Worm (Caenorhabditis elegans) whole organism, L1 larva: ENCODE results near the gene ZC395.11.

Experiments
- C16A3.4 ChIP-seq: fragments of 150-350 bp; optimal IDR thresholded peaks from 2 replicates; lab custom pipeline; 2014; ENCODE audit warnings: missing biosample characterization, missing genetic modification characterization
- C34B4.2 ChIP-seq: sonication (generic microtip); optimal IDR thresholded peaks from 2 replicates; lab custom pipeline; 2017; ENCODE audit warnings: mild to moderate bottlenecking, missing genetic modification characterization, missing compliant biosample characterization
- aly-2 ChIP-seq: fragments of 150-350 bp; optimal IDR thresholded peaks from 2 replicates; lab custom pipeline; 2014; ENCODE audit warnings: missing biosample characterization, missing genetic modification characterization
- ama-1 ChIP-seq: fragments of 150-350 bp; optimal IDR thresholded peaks from 2 replicates; lab custom pipeline; 2014
- ceh-8 ChIP-seq: fragments of 200-800 bp; sonication (Bioruptor generic); optimal IDR thresholded peaks from 2 replicates; lab custom pipeline; 2018; ENCODE audit warnings: mild to moderate bottlenecking, missing genetic modification characterization, moderate library complexity, missing compliant biosample characterization
- ceh-82 ChIP-seq, 3 experiments: fragments of 150-350 bp in 1 of 3; sonication (generic microtip) in 2 of 3; optimal IDR thresholded peaks; 2 replicates each; lab custom pipeline; 2014 to 2017; ENCODE audit warnings: missing biosample characterization in 3 of 3, missing genetic modification characterization in 3 of 3
- ceh-88 ChIP-seq: fragments of 200-800 bp; sonication (Bioruptor generic); IDR thresholded peaks from 2 replicates; pipeline ENCODE4 v1.3.6; 2022; ENCODE audit warnings: missing genetic modification characterization, missing compliant biosample characterization
- ceh-90 ChIP-seq: sonication (generic microtip); optimal IDR thresholded peaks from 2 replicates; lab custom pipeline; 2016; ENCODE audit warnings: missing genetic modification characterization, missing compliant biosample characterization
- dsc-1 ChIP-seq: sonication (generic microtip); optimal IDR thresholded peaks from 2 replicates; lab custom pipeline; 2016; ENCODE audit warnings: mild to moderate bottlenecking, missing genetic modification characterization, missing compliant biosample characterization
- efl-1 ChIP-seq, 4 experiments: fragments of 150-350 bp; optimal IDR thresholded peaks in 3 of 4; peaks in 1 of 4; 1 replicate in 1 of 4; 2 replicates in 3 of 4; lab custom pipeline; 2014; ENCODE audit warnings: missing biosample characterization in 2 of 4, missing genetic modification characterization in 2 of 4, missing genetic modification reagents in 2 of 4
- egl-13 ChIP-seq: sonication (generic microtip); optimal IDR thresholded peaks from 2 replicates; lab custom pipeline; 2016; ENCODE audit warnings: missing genotype, missing genetic modification reagents, missing genetic modification characterization, missing compliant biosample characterization
- egl-27 ChIP-seq, 2 experiments: fragments of 150-350 bp in 1 of 2; sonication (generic microtip); optimal IDR thresholded peaks; 3 replicates each; lab custom pipeline; 2017 to 2018; ENCODE audit warnings: missing biosample characterization in 2 of 2, missing genetic modification characterization in 2 of 2, missing genetic modification reagents in 2 of 2
- elt-2 ChIP-seq: sonication (generic microtip); optimal IDR thresholded peaks from 2 replicates; lab custom pipeline; 2016; ENCODE audit warnings: missing genetic modification characterization, mild to moderate bottlenecking, inconsistent platforms, missing compliant biosample characterization, missing genetic modification reagents
- elt-3 ChIP-seq, 6 experiments: fragments of 150-350 bp in 1 of 6; sonication (generic microtip); optimal IDR thresholded peaks; 2 replicates each; lab custom pipeline; 2017 to 2018; ENCODE audit warnings: missing biosample characterization in 6 of 6, missing genetic modification characterization in 6 of 6, inconsistent platforms in 1 of 6
- fkh-4 ChIP-seq: sonication (generic microtip); optimal IDR thresholded peaks from 2 replicates; lab custom pipeline; 2016; ENCODE audit warnings: missing compliant biosample characterization, missing genetic modification characterization, borderline replicate concordance
- fkh-8 ChIP-seq: sonication (generic microtip); optimal IDR thresholded peaks from 2 replicates; lab custom pipeline; 2016; ENCODE audit warnings: mild to moderate bottlenecking, missing genetic modification characterization, missing compliant biosample characterization
- grh-1 ChIP-seq: fragments of 200-800 bp; sonication (Bioruptor generic); IDR thresholded peaks from 2 replicates; pipeline ENCODE4 v1.3.6; 2022; ENCODE audit warnings: missing genetic modification reagents, missing genetic modification characterization, missing compliant biosample characterization
- lin-14 ChIP-seq: fragments of 200-800 bp; sonication (Bioruptor generic); optimal IDR thresholded peaks from 2 replicates; lab custom pipeline; 2018; ENCODE audit warnings: mild to moderate bottlenecking, missing genetic modification characterization, moderate library complexity, missing compliant biosample characterization
- lin-35 ChIP-seq, 2 experiments: fragments of 150-350 bp; optimal IDR thresholded peaks; 2 replicates each; lab custom pipeline; 2014; ENCODE audit warnings: missing biosample characterization in 2 of 2, missing genetic modification characterization in 2 of 2, missing genetic modification reagents in 2 of 2
- lin-39 ChIP-seq: fragments of 150-350 bp; optimal IDR thresholded peaks from 2 replicates; lab custom pipeline; 2014; ENCODE audit warnings: missing biosample characterization, missing genetic modification reagents, missing genetic modification characterization
- lsy-2 ChIP-seq, 2 experiments: fragments of 150-350 bp; optimal IDR thresholded peaks; 2 replicates each; lab custom pipeline; 2014; ENCODE audit warnings: missing biosample characterization in 2 of 2, missing genetic modification characterization in 2 of 2
- mdl-1 ChIP-seq, 2 experiments: fragments of 150-350 bp; optimal IDR thresholded peaks; 2 replicates each; lab custom pipeline; 2014 to 2017; ENCODE audit warnings: missing biosample characterization in 2 of 2, missing genetic modification characterization in 2 of 2, inconsistent platforms in 1 of 2
- mep-1 ChIP-seq: fragments of 150-350 bp; optimal IDR thresholded peaks from 2 replicates; lab custom pipeline; 2014; ENCODE audit warnings: missing biosample characterization, missing genetic modification characterization
- nhr-20 ChIP-seq: sonication (generic microtip); optimal IDR thresholded peaks from 2 replicates; lab custom pipeline; 2016; ENCODE audit warnings: mild to moderate bottlenecking, missing genetic modification characterization, missing compliant biosample characterization
- nhr-28 ChIP-seq: fragments of 150-350 bp; optimal IDR thresholded peaks from 2 replicates; lab custom pipeline; 2014; ENCODE audit warnings: missing biosample characterization, missing genetic modification characterization
- nhr-71 ChIP-seq: sonication (generic microtip); optimal IDR thresholded peaks from 2 replicates; lab custom pipeline; 2016; ENCODE audit warnings: mild to moderate bottlenecking, missing genetic modification characterization, moderate library complexity, missing compliant biosample characterization
- nhr-76 ChIP-seq: sonication (generic microtip); optimal IDR thresholded peaks from 2 replicates; lab custom pipeline; 2017; ENCODE audit warnings: missing biosample characterization, missing genetic modification characterization
- nhr-77 ChIP-seq: fragments of 150-350 bp; optimal IDR thresholded peaks from 2 replicates; lab custom pipeline; 2014; ENCODE audit warnings: missing biosample characterization, missing genetic modification characterization
- nhr-84 ChIP-seq: sonication (generic microtip); optimal IDR thresholded peaks from 2 replicates; lab custom pipeline; 2017; ENCODE audit warnings: missing biosample characterization, missing genetic modification characterization
- nhr-85 ChIP-seq: sonication (generic microtip); peaks from one replicate; lab custom pipeline; 2016; ENCODE audit warnings: missing genetic modification characterization, inconsistent platforms, missing compliant biosample characterization
- nhr-90 ChIP-seq: sonication (generic microtip); optimal IDR thresholded peaks from 2 replicates; lab custom pipeline; 2016; ENCODE audit warnings: mild to moderate bottlenecking, missing genetic modification characterization, missing compliant biosample characterization; ENCODE audit not compliant: poor library complexity
- pax-3 ChIP-seq: fragments of 200-800 bp; sonication (Bioruptor generic); optimal IDR thresholded peaks from 2 replicates; lab custom pipeline; 2018; ENCODE audit warnings: mild to moderate bottlenecking, missing genetic modification characterization, moderate library complexity, missing compliant biosample characterization
- skn-1 ChIP-seq: fragments of 150-350 bp; optimal IDR thresholded peaks from 2 replicates; lab custom pipeline; 2014; ENCODE audit warnings: missing biosample characterization, missing genetic modification characterization
- snu-23 ChIP-seq: sonication (generic microtip); optimal IDR thresholded peaks from 2 replicates; lab custom pipeline; 2016; ENCODE audit warnings: missing genetic modification characterization, missing compliant biosample characterization
- swsn-7 ChIP-seq: sonication (generic microtip); optimal IDR thresholded peaks from 2 replicates; lab custom pipeline; 2016; ENCODE audit warnings: missing genetic modification characterization, missing compliant biosample characterization
- unc-30 ChIP-seq: sonication (generic microtip); optimal IDR thresholded peaks from 2 replicates; lab custom pipeline; 2017; ENCODE audit warnings: missing biosample characterization, missing genetic modification characterization
- unc-62 ChIP-seq: fragments of 150-350 bp; optimal IDR thresholded peaks from 2 replicates; lab custom pipeline; 2014; ENCODE audit warnings: missing biosample characterization, missing genetic modification reagents, missing genetic modification characterization
- unc-98 ChIP-seq: fragments of 200-800 bp; sonication (Bioruptor generic); IDR thresholded peaks from 2 replicates; pipeline ENCODE4 v1.3.6; 2022; ENCODE audit warnings: missing genetic modification characterization, missing compliant biosample characterization
- vab-15 ChIP-seq: sonication (generic microtip); optimal IDR thresholded peaks from 2 replicates; lab custom pipeline; 2017; ENCODE audit warnings: missing genotype, mild to moderate bottlenecking, missing genetic modification characterization, missing compliant biosample characterization
- xbp-1 ChIP-seq: sonication (generic microtip); optimal IDR thresholded peaks from 2 replicates; lab custom pipeline; 2016; ENCODE audit warnings: missing genetic modification characterization, missing compliant biosample characterization
- zag-1 ChIP-seq: fragments of 150-350 bp; optimal IDR thresholded peaks from 2 replicates; lab custom pipeline; 2014; ENCODE audit warnings: missing biosample characterization, missing genetic modification characterization
- zip-4 ChIP-seq: fragments of 200-800 bp; sonication (Bioruptor generic); optimal IDR thresholded peaks from 2 replicates; lab custom pipeline; 2018; ENCODE audit warnings: mild to moderate bottlenecking, missing genetic modification characterization, moderate library complexity, missing compliant biosample characterization
- ztf-4 ChIP-seq: fragments of 150-350 bp; optimal IDR thresholded peaks from 2 replicates; lab custom pipeline; 2014; ENCODE audit warnings: missing biosample characterization, missing genetic modification characterization

Gene ZC395.11

ce11 chrIII:5305725-5306124 is 19.6 kb upstream of the ZC395.11 start (continued):
- TF ChIP-seq zag-1 (tag; lab: Kevin White, UChicago) (no peak), ceh-90 (tag; lab: Kevin White, UChicago) (no peak), dsc-1 (tag; lab: Kevin White, UChicago) (peak; percentile 64)
- TF ChIP-seq, all 84 proteins: peak for 38

DNA sequence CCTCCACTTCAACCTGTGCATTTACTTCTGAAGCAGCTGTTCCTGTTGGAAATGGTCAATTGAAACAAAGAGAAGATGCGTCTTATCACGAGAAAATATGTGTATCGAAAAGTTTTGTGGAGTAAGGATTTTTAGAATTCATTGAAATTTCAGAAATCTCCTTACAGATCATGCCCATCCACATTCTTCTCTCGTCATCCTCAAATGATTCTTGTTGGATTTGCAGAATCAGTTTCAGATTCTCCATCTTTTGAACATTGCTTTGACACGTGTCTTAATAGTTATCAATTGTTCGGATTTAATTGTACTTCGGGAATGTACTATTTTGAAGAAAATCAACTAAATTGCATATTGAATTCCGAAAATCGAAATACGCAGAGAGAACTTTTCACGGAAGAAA is 17.9 kb upstream of the ZC395.11 start:
- no peak for TF ChIP-seq fkh-4 (tag; lab: Kevin White, UChicago)
- TF ChIP-seq snu-23 (GFP tag; lab: Kevin White, UChicago) = no peak
- TF ChIP-seq, all 84 proteins: peak for 0

ce11 chrIII:5301786-5302268 is 15.7 kb upstream of the ZC395.11 start, which contains the start of the genes T15B12.2 and F52C9.5:
T15B12.2 (minus strand) TSS chrIII:5301886.
F52C9.5 (plus strand) TSS chrIII:5302218.
- TF ChIP-seq unc-30 (tag; lab: Kevin White, UChicago) = no peak
- no peak for TF ChIP-seq grh-1 (GFP tag; lab: Robert Waterston, UW)
- TF ChIP-seq vab-15 (tag; lab: Kevin White, UChicago) = no peak
- no peak for TF ChIP-seq swsn-7
- no peak for TF ChIP-seq ama-1 (lab: Kevin White, UChicago)
- no peak for TF ChIP-seq zag-1 (tag; lab: Kevin White, UChicago)
- TF ChIP-seq nhr-20 = no peak
- no peak for TF ChIP-seq pax-3 (tag; lab: Kevin White, UChicago)
- no peak for TF ChIP-seq C16A3.4 (tag; lab: Kevin White, UChicago)
- no peak for TF ChIP-seq nhr-28 (tag; lab: Kevin White, UChicago)
- TF ChIP-seq C34B4.2 = no peak
- no peak for TF ChIP-seq mdl-1 (tag; optimal IDR thresholded peaks at IDR 0.05; lab: Kevin White, UChicago)
- TF ChIP-seq nhr-71 (tag; lab: Kevin White, UChicago) = no peak
- TF ChIP-seq lin-39 (tag; lab: Kevin White, UChicago) = no peak
- TF ChIP-seq mep-1 (tag; lab: Kevin White, UChicago) = no peak
- TF ChIP-seq fkh-4 (tag; lab: Kevin White, UChicago) = no peak
- TF ChIP-seq unc-98 (GFP tag; lab: Robert Waterston, UW) = no peak

DNA sequence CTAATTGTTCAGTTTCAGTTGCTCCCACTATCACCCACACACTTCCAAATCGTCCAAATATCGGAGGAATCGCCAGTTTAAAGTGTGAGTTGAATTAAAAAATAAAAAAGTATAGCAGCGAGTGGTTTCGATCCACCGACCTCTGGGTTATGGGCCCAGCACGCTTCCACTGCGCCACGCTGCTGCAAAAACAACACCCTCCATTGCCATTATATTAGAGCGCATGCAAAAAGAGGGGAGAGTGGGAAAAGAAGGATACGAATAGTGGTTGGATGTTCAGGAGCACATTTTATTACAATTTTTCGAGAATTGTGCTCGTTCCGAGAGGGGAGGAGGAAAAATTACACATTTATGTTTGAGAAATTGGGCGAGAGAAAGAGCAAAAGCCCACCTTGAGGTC is 8.8 kb upstream of the ZC395.11 start:
- TF ChIP-seq ceh-82 (tag; optimal IDR thresholded peaks at IDR 0.05; lab: Kevin White, UChicago) = peak; percentile 25 to 46 (median 34)
- TF ChIP-seq lin-35 (GFP tag; optimal IDR thresholded peaks at IDR 0.05; lab: Kevin White, UChicago) = peak; percentile 43 to 61
- TF ChIP-seq lin-39 (tag; lab: Kevin White, UChicago) = peak; percentile 43
- TF ChIP-seq nhr-77 (tag; lab: Kevin White, UChicago) = peak; percentile 32
- peak; percentile 28 for TF ChIP-seq fkh-8
- TF ChIP-seq ceh-88 (GFP tag; lab: Robert Waterston, UW) = 0 out of 2 replicates have a peak, but pooled peaks have one; percentile 8
- peak; percentile 12 for TF ChIP-seq nhr-76
- TF ChIP-seq nhr-84 (tag; lab: Kevin White, UChicago) = no peak
- TF ChIP-seq C16A3.4 (tag; lab: Kevin White, UChicago) = peak; percentile 40
- TF ChIP-seq elt-3 (tag; optimal IDR thresholded peaks at IDR 0.05; lab: Kevin White, UChicago) = peak in 1 of 6 experiments; percentile 8
- TF ChIP-seq vab-15 (tag; lab: Kevin White, UChicago) = peak; percentile 27
- TF ChIP-seq elt-2 (tag; lab: Kevin White, UChicago) = peak; percentile 40
- peak; percentile 57 for TF ChIP-seq xbp-1
- peak; percentile 55 to 63 for TF ChIP-seq lsy-2 (tag; optimal IDR thresholded peaks at IDR 0.05; lab: Kevin White, UChicago)
- TF ChIP-seq efl-1 (optimal IDR thresholded peaks at IDR 0.05; lab: Kevin White, UChicago) = peak; percentile 45 to 61
- peak; percentile 36 to 93 for TF ChIP-seq efl-1 (GFP tag; optimal IDR thresholded peaks at IDR 0.05 in 1 of 2; lab: Kevin White, UChicago)
- peak; percentile 59 for TF ChIP-seq skn-1 (tag; lab: Kevin White, UChicago)
- peak in 1 of 2 experiments; percentile 37 for TF ChIP-seq mdl-1 (tag; optimal IDR thresholded peaks at IDR 0.05; lab: Kevin White, UChicago)
- TF ChIP-seq ztf-4 = peak; percentile 52
- no peak for TF ChIP-seq C34B4.2
- TF ChIP-seq ceh-8 (GFP tag; lab: Kevin White, UChicago) = peak; percentile 31
- peak; percentile 76 for TF ChIP-seq dsc-1 (tag; lab: Kevin White, UChicago)
- 0 out of 2 replicates have a peak, but pooled peaks have one; percentile 27 for TF ChIP-seq unc-98 (GFP tag; lab: Robert Waterston, UW)
- peak; percentile 83 for TF ChIP-seq nhr-71 (tag; lab: Kevin White, UChicago)
- no peak for TF ChIP-seq egl-13 (tag; lab: Kevin White, UChicago)
- TF ChIP-seq nhr-85 (tag; lab: Kevin White, UChicago) = no peak
- peak; percentile 81 for TF ChIP-seq lin-14 (GFP tag; lab: Kevin White, UChicago)
- TF ChIP-seq aly-2 (tag; lab: Kevin White, UChicago) = no peak
- TF ChIP-seq mep-1 (tag; lab: Kevin White, UChicago) = peak; percentile 64
- TF ChIP-seq zip-4 (GFP tag; lab: Kevin White, UChicago) = peak; percentile 34
- no peak for TF ChIP-seq egl-27 (tag; optimal IDR thresholded peaks at IDR 0.05; lab: Kevin White, UChicago)
- no peak for TF ChIP-seq unc-62 (GFP tag; lab: Kevin White, UChicago)
- TF ChIP-seq nhr-90 (tag; lab: Kevin White, UChicago) = peak; percentile 62
- peak; percentile 83 for TF ChIP-seq snu-23 (GFP tag; lab: Kevin White, UChicago)
